Worm (Caenorhabditis elegans) whole organism, late embryonic: ENCODE data around the gene K09E2.2.

Source experiments
- C38D4.7 ChIP-seq: fragments of 200-800 bp; sonication (Bioruptor generic); optimal IDR thresholded peaks from 2 replicates; lab custom pipeline; 2018; ENCODE audit warnings: mild to moderate bottlenecking, missing genetic modification characterization, moderate library complexity, missing compliant biosample characterization
- F13H6.1 ChIP-seq: sonication (generic microtip); optimal IDR thresholded peaks from 2 replicates; lab custom pipeline; 2016; ENCODE audit warnings: missing genetic modification characterization, missing compliant biosample characterization
- K02D7.2 ChIP-seq: sonication (generic microtip); optimal IDR thresholded peaks from 2 replicates; lab custom pipeline; 2017; ENCODE audit warnings: mild to moderate bottlenecking, missing genetic modification characterization, missing compliant biosample characterization
- K09A11.1 ChIP-seq: sonication (generic microtip); optimal IDR thresholded peaks from 2 replicates; lab custom pipeline; 2017; ENCODE audit warnings: antibody characterized with exemption, mild to moderate bottlenecking, missing genetic modification characterization, missing compliant biosample characterization; ENCODE audit not compliant: insufficient read depth
- T23F11.4 ChIP-seq: fragments of 200-800 bp; sonication (Bioruptor generic); optimal IDR thresholded peaks from 2 replicates; lab custom pipeline; 2018; ENCODE audit warnings: mild to moderate bottlenecking, missing genetic modification characterization, missing compliant biosample characterization
- Y22D7AL.16 ChIP-seq: sonication (generic microtip); optimal IDR thresholded peaks from 2 replicates; lab custom pipeline; 2016; ENCODE audit warnings: missing genetic modification characterization, missing compliant biosample characterization
- ceh-14 ChIP-seq: sonication (generic microtip); optimal IDR thresholded peaks from 2 replicates; lab custom pipeline; 2016; ENCODE audit warnings: missing genotype, missing genetic modification characterization, missing compliant biosample characterization
- ceh-19 ChIP-seq: fragments of 200-800 bp; sonication (Bioruptor generic); optimal IDR thresholded peaks from 2 replicates; lab custom pipeline; 2018; ENCODE audit warnings: mild to moderate bottlenecking, missing genetic modification characterization, missing compliant biosample characterization
- ceh-2 ChIP-seq: sonication (generic microtip); optimal IDR thresholded peaks from 2 replicates; lab custom pipeline; 2016; ENCODE audit warnings: missing genotype, missing genetic modification characterization, missing compliant biosample characterization
- ceh-31 ChIP-seq: sonication (generic microtip); optimal IDR thresholded peaks from 2 replicates; lab custom pipeline; 2016; ENCODE audit warnings: missing genetic modification characterization, missing compliant biosample characterization
- ceh-48 ChIP-seq: sonication (generic microtip); optimal IDR thresholded peaks from 2 replicates; lab custom pipeline; 2016; ENCODE audit warnings: missing genetic modification characterization, inconsistent platforms, missing compliant biosample characterization
- ceh-6 ChIP-seq: fragments of 200-800 bp; sonication (Bioruptor generic); optimal IDR thresholded peaks from 2 replicates; lab custom pipeline; 2018; ENCODE audit warnings: mild to moderate bottlenecking, missing genetic modification characterization, missing compliant biosample characterization
- ceh-9 ChIP-seq: sonication (generic microtip); optimal IDR thresholded peaks from 2 replicates; lab custom pipeline; 2016; ENCODE audit warnings: mild to moderate bottlenecking, missing genetic modification characterization, inconsistent platforms, missing compliant biosample characterization
- dmd-4 ChIP-seq: sonication (generic microtip); optimal IDR thresholded peaks from 2 replicates; lab custom pipeline; 2016; ENCODE audit warnings: borderline replicate concordance, missing genetic modification characterization, missing compliant biosample characterization
- dve-1 ChIP-seq: sonication (generic microtip); optimal IDR thresholded peaks from 2 replicates; lab custom pipeline; 2017; ENCODE audit warnings: antibody characterized with exemption, mild to moderate bottlenecking, missing genetic modification characterization, missing compliant biosample characterization
- ets-4 ChIP-seq: sonication (generic microtip); optimal IDR thresholded peaks from 2 replicates; lab custom pipeline; 2016; ENCODE audit warnings: missing genetic modification characterization, missing compliant biosample characterization
- eyg-1 ChIP-seq: sonication (generic microtip); optimal IDR thresholded peaks from 2 replicates; lab custom pipeline; 2016; ENCODE audit warnings: missing genotype, missing genetic modification characterization, missing compliant biosample characterization
- hlh-13 ChIP-seq: fragments of 200-800 bp; sonication (Bioruptor generic); optimal IDR thresholded peaks from 2 replicates; lab custom pipeline; 2018; ENCODE audit warnings: mild to moderate bottlenecking, missing genetic modification characterization, missing compliant biosample characterization
- hlh-6 ChIP-seq: sonication (generic microtip); optimal IDR thresholded peaks from 2 replicates; lab custom pipeline; 2016; ENCODE audit warnings: missing genotype, missing genetic modification characterization, missing compliant biosample characterization
- lim-6 ChIP-seq: sonication (generic microtip); optimal IDR thresholded peaks from 2 replicates; lab custom pipeline; 2016; ENCODE audit warnings: missing genetic modification characterization, missing compliant biosample characterization
- lin-11 ChIP-seq: fragments of 200-800 bp; sonication (Bioruptor generic); optimal IDR thresholded peaks from 2 replicates; lab custom pipeline; 2018; ENCODE audit warnings: mild to moderate bottlenecking, missing genetic modification characterization, missing compliant biosample characterization
- mec-3 ChIP-seq: sonication (generic microtip); optimal IDR thresholded peaks from 2 replicates; lab custom pipeline; 2016; ENCODE audit warnings: borderline replicate concordance, missing genetic modification characterization, missing compliant biosample characterization
- nfya-1 ChIP-seq: sonication (generic microtip); optimal IDR thresholded peaks from 2 replicates; lab custom pipeline; 2017; ENCODE audit warnings: missing genetic modification characterization, mild to moderate bottlenecking, missing compliant biosample characterization, antibody characterized with exemption, moderate library complexity
- nhr-11 ChIP-seq: fragments of 150-350 bp; optimal IDR thresholded peaks from 2 replicates; lab custom pipeline; 2014; ENCODE audit warnings: missing biosample characterization, missing genetic modification characterization
- nhr-232 ChIP-seq: sonication (generic microtip); optimal IDR thresholded peaks from 2 replicates; lab custom pipeline; 2016; ENCODE audit warnings: missing genetic modification characterization, missing compliant biosample characterization
- pat-9 ChIP-seq: fragments of 200-800 bp; sonication (Bioruptor generic); optimal IDR thresholded peaks from 2 replicates; lab custom pipeline; 2018; ENCODE audit warnings: mild to moderate bottlenecking, missing genetic modification characterization, moderate library complexity, missing compliant biosample characterization
- pqm-1 ChIP-seq: sonication (generic microtip); optimal IDR thresholded peaks from 2 replicates; lab custom pipeline; 2016; ENCODE audit warnings: missing genetic modification characterization, missing compliant biosample characterization
- syd-9 ChIP-seq: sonication (generic microtip); optimal IDR thresholded peaks from 2 replicates; lab custom pipeline; 2016; ENCODE audit warnings: mild to moderate bottlenecking, missing genetic modification characterization, moderate library complexity, missing compliant biosample characterization
- tbx-2 ChIP-seq: sonication (generic microtip); optimal IDR thresholded peaks from 2 replicates; lab custom pipeline; 2016; ENCODE audit warnings: missing genetic modification characterization, missing compliant biosample characterization
- tbx-7 ChIP-seq: sonication (generic microtip); optimal IDR thresholded peaks from 2 replicates; lab custom pipeline; 2016; ENCODE audit warnings: missing genotype, missing genetic modification characterization, missing compliant biosample characterization
- unc-55 ChIP-seq: sonication (generic microtip); optimal IDR thresholded peaks from 2 replicates; lab custom pipeline; 2017; ENCODE audit warnings: missing biosample characterization, missing genetic modification reagents, missing genetic modification characterization
- unc-86 ChIP-seq: sonication (generic microtip); optimal IDR thresholded peaks from 2 replicates; lab custom pipeline; 2016; ENCODE audit warnings: missing genetic modification characterization, missing compliant biosample characterization
- zip-5 ChIP-seq: sonication (generic microtip); optimal IDR thresholded peaks from 2 replicates; lab custom pipeline; 2016; ENCODE audit warnings: missing genetic modification characterization, missing compliant biosample characterization
- ztf-16 ChIP-seq: sonication (generic microtip); optimal IDR thresholded peaks from 2 replicates; lab custom pipeline; 2017; ENCODE audit warnings: missing genetic modification characterization, missing compliant biosample characterization

The K09E2.2 gene

DNA sequence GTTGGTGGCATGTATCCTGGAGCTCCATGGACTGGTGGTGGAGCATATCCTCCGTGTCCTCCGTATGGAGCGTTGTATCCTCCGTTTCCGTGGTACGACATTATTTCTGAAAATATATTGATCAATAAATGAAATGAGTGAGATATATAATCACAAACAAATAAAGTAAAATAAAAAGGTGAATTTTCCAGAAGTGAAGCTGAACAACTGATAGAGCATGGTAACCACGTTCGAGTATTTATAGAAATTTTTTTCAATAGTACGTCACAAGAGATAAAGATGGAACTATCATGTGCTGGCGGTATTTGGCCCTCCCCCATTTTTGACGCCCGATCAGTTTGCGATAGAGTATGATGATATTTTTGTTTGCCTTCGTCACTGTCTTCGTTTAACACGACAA, 44.0 kb downstream of the K09E2.2 start, which contains the start of gene F53A9.7:
Gene F53A9.7 (minus strand): TSS at position 101 of the 400 bp plus-strand sequence.
- no peak for TF ChIP-seq tbx-2
- no peak for TF ChIP-seq nfya-1 (tag; lab: Kevin White, UChicago)
- no peak for TF ChIP-seq hlh-6 (tag; lab: Kevin White, UChicago)
- no peak for TF ChIP-seq ets-4 (tag; lab: Kevin White, UChicago)
- TF ChIP-seq ceh-31 (tag; lab: Kevin White, UChicago), result no peak
- no peak for TF ChIP-seq Y22D7AL.16 (tag; lab: Kevin White, UChicago)
- no peak for TF ChIP-seq dve-1 (tag; lab: Kevin White, UChicago)
- TF ChIP-seq unc-55, result no peak
- TF ChIP-seq F13H6.1 (tag; lab: Kevin White, UChicago), result no peak
- TF ChIP-seq unc-86 (tag; lab: Kevin White, UChicago), result no peak
- TF ChIP-seq ceh-6 (GFP tag; lab: Kevin White, UChicago), result no peak
- no peak for TF ChIP-seq mec-3 (tag; lab: Kevin White, UChicago)
- no peak for TF ChIP-seq nhr-11 (tag; lab: Kevin White, UChicago)
- TF ChIP-seq lim-6, result no peak
- TF ChIP-seq T23F11.4, result no peak
- no peak for TF ChIP-seq hlh-13 (GFP tag; lab: Kevin White, UChicago)
- TF ChIP-seq ceh-9 (tag; lab: Kevin White, UChicago), result no peak

DNA sequence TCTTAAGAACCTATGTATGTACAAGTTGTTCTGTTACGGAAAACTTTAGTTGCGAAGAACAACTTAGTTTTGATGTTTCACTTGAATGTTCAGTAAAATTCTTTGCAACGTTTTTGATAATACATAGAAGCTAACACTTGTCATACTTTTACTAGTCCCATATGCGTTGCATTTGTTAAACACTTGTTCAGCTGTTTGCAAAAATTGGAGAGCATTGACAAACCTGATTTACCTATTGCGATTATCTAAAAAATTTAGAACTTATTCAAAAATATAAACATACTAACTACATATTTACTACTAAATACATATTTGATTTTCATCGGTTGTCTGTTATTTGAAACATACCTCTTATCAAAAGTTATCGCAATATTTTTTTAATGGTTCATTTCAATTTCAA, 45.3 kb downstream of the K09E2.2 start:
- TF ChIP-seq ceh-48 (tag; lab: Kevin White, UChicago), result no peak
- TF ChIP-seq unc-86 (tag; lab: Kevin White, UChicago), result no peak
- TF ChIP-seq lin-11 (tag; lab: Kevin White, UChicago), result no peak
- TF ChIP-seq pat-9 (tag; lab: Kevin White, UChicago), result no peak
- TF ChIP-seq syd-9, result no peak
- TF ChIP-seq K09A11.1 (tag; lab: Kevin White, UChicago), result no peak

DNA sequence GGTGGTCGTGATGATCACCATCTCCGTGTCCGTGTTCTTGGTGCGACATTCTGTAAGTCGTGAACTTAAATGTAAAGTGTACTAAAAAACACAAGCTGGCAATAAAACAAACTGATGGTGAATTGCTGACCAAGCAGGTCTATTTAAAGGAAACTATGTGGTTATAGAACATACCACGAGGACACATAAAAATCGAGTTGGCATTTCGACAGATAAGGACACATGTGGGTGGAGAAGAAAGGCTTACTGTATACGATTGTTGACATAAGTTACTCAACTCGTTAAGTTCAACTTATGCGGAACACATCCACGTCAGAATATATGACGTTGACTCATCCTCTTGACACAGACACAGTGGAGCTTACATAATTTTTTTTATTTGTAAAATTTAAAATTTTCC, 46.0 kb downstream of the K09E2.2 start, which contains the start of gene F53A9.8:
Gene F53A9.8 (minus strand): TSS at position 49 of the 400 bp plus-strand sequence.
- TF ChIP-seq K02D7.2 (tag; lab: Kevin White, UChicago) (no peak), tbx-7 (tag; lab: Kevin White, UChicago) (no peak), eyg-1 (tag; lab: Kevin White, UChicago) (no peak), ceh-2 (tag; lab: Kevin White, UChicago) (no peak), unc-86 (tag; lab: Kevin White, UChicago) (no peak), unc-55 (no peak), Y22D7AL.16 (tag; lab: Kevin White, UChicago) (no peak), hlh-6 (tag; lab: Kevin White, UChicago) (no peak), ztf-16 (no peak), pqm-1 (no peak), ceh-19 (GFP tag; lab: Kevin White, UChicago) (no peak), ceh-31 (tag; lab: Kevin White, UChicago) (no peak)

DNA sequence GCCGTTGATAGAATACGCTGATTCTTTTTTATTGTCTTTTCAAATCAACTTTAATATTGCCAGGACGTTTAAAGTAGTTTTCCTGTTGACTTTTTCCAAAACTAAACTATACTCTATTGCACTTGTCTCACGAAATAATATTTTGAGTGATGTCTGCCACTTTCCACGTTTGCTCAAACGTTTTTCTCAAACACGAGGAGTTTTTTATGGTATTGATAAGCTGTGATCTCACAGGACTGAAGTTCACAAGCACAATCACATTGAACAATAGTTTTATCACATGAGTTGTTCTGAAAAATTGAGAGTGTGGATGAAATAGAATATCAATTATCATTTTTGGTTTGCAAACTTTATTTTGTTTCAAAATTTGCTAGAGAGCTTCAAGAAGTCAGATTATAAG, 47.0 kb downstream of the K09E2.2 start:
- TF ChIP-seq hlh-6 (tag; lab: Kevin White, UChicago) (no peak), eyg-1 (tag; lab: Kevin White, UChicago) (no peak), ceh-19 (GFP tag; lab: Kevin White, UChicago) (no peak), C38D4.7 (GFP tag; lab: Kevin White, UChicago) (no peak), ceh-14 (no peak), lin-11 (tag; lab: Kevin White, UChicago) (no peak), zip-5 (tag; lab: Kevin White, UChicago) (no peak)

DNA sequence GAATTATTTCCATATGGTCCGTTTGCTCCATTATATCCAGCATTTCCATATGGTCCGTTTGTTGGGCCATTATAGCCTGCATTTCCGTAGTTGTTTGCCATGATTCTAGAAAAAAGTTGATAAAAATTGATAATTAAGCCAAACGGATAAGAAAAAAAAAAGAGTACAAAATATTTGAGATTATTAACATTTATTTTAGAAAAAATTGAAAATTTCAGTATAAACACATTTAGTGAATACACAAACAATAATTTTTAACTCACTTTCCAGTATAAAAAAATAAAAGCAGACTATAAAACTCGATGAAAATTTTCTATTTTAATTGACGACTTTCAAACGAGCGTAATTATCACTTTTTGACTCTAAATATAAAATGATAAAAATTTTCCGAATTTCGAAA, 47.8 kb downstream of the K09E2.2 start, which contains the start of gene F53A9.9:
Gene F53A9.9 (minus strand): TSS at position 101 of the 400 bp plus-strand sequence.
- TF ChIP-seq dmd-4 (tag; lab: Kevin White, UChicago), result no peak
- no peak for TF ChIP-seq ceh-31 (tag; lab: Kevin White, UChicago)
- TF ChIP-seq nhr-232, result no peak
